Fruit fly (Drosophila melanogaster): ENCODE data around the gene CG3294.
A peak's percentile ranks its signal among the peaks of the same experiment; 100 is the strongest.

CG3294 gene

DNA sequence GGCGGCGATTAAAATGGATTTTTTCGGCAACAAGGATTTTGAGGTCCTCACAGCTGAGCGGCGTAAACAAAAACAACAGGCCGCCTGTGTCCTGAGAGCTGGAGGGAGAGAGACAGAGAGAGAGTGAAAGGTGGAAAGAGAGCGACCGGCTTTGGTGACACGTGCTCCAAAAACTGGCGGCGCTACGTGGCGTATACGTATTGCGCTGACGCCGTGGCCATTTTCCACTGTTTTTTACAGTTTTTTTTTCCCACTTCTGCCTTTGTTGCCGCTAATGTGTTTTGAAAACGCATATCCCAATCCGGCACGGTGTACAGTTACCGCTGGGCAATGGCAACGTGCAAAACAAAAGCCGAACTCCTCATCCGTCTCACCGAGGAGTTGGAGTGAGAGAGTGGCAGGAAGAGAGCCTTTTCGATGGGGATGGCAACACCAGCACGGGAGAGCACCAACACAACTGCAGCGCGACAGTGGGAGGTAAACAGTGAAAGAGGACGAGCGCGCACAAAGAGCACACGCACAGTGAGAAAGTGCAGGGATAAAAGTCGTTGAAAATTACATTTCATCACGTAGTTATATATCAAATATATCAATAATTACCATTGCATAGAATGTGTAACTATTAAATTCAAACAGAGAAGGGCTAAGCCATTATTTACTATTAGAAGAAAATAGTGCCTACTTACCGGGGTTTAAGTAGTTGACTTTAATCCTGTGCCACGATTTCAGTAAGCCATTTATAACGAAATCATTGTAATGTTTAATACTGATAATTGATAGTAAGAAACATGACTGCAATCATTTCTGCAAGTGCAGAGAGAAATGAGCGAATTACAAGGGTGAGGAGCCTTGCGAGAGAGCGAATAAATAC is 26.3 kb downstream of the CG3294 start (continued):
- peak; percentile 76 for TF ChIP-seq dsx (GFP tag; optimal IDR thresholded peaks at IDR 0.05; ENCODE audit: poor library complexity, severe bottlenecking)
- TF ChIP-seq CG8319 (GFP tag; optimal IDR thresholded peaks at IDR 0.05): peak; percentile 19
- peak; percentile 48 for TF ChIP-seq CG4318 (GFP tag; optimal IDR thresholded peaks at IDR 0.05)
- TF ChIP-seq achi (GFP tag; optimal IDR thresholded peaks at IDR 0.05): peak; percentile 74
- TF ChIP-seq Eip75B (GFP tag; optimal IDR thresholded peaks at IDR 0.05): peak; percentile 85
- peak; percentile 73 for TF ChIP-seq topi (GFP tag; optimal IDR thresholded peaks at IDR 0.05)
- TF ChIP-seq CG6276 (GFP tag; optimal IDR thresholded peaks at IDR 0.05): no peak
- peak; percentile 81 for TF ChIP-seq Met (GFP tag; optimal IDR thresholded peaks at IDR 0.05)
- peak; percentile 28 for TF ChIP-seq Lpt (GFP tag; optimal IDR thresholded peaks at IDR 0.05)
- TF ChIP-seq CG7368 (GFP tag; optimal IDR thresholded peaks at IDR 0.05): peak; percentile 53
- peak; percentile 82 for TF ChIP-seq CG32006 (GFP tag; optimal IDR thresholded peaks at IDR 0.05)
- TF ChIP-seq cyc (GFP tag; optimal IDR thresholded peaks at IDR 0.05): peak; percentile 71
- peak; percentile 63 to 88 for TF ChIP-seq salr (GFP tag; optimal IDR thresholded peaks at IDR 0.05)
- TF ChIP-seq lz (GFP tag; optimal IDR thresholded peaks at IDR 0.05): peak; percentile 77
- no peak for TF ChIP-seq ss (GFP tag; optimal IDR thresholded peaks at IDR 0.05)
- TF ChIP-seq vri (GFP tag; optimal IDR thresholded peaks at IDR 0.05): peak; percentile 67
- peak; percentile 71 for TF ChIP-seq Hr4 (GFP tag; optimal IDR thresholded peaks at IDR 0.05)

DNA sequence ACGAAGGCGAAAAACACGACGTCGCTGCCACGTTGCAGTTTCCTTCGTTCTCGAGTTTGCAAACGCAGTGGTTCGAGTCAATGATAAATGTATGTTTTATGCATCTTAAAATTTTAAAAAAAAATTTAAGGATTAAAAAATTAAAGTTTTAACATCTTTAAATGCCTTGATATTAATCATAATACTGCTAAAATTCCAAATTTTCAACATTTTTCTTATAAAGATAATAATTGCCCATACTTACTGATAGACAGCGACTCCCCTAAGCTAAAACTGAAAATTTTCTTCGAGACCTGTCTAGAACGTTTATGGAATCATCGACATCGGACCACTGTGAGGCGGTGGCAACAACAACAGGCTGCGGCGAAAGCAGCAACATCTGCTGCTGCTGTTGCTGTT is 27.0 kb downstream of the CG3294 start:
- peak; percentile 63 for TF ChIP-seq Sox102F (GFP tag; optimal IDR thresholded peaks at IDR 0.05)
- peak; percentile 81 for TF ChIP-seq net (GFP tag; optimal IDR thresholded peaks at IDR 0.05)
- TF ChIP-seq dac (GFP tag; optimal IDR thresholded peaks at IDR 0.05): peak; percentile 8
- TF ChIP-seq CG8632 (GFP tag; optimal IDR thresholded peaks at IDR 0.05): peak; percentile 66
- TF ChIP-seq topi (GFP tag; optimal IDR thresholded peaks at IDR 0.05): peak; percentile 75
- peak; percentile 49 for TF ChIP-seq cyc (GFP tag; optimal IDR thresholded peaks at IDR 0.05)
- peak; percentile 29 for TF ChIP-seq CG31627 (GFP tag; optimal IDR thresholded peaks at IDR 0.05)
- peak; percentile 57 for TF ChIP-seq CG4318 (GFP tag; optimal IDR thresholded peaks at IDR 0.05)
- TF ChIP-seq svp (GFP tag): peak; percentile 91
- TF ChIP-seq CG11902 (GFP tag; optimal IDR thresholded peaks at IDR 0.05): peak; percentile 22
- TF ChIP-seq CG11762 (GFP tag; optimal IDR thresholded peaks at IDR 0.05; ENCODE audit: insufficient read depth): peak; percentile 79
- TF ChIP-seq Ets21C (GFP tag; optimal IDR thresholded peaks at IDR 0.05): peak; percentile 57
- peak; percentile 27; the same call in 1 of the 2 replicates for TF ChIP-seq CG11294 (GFP tag; IDR thresholded peaks at IDR 0.05)
- TF ChIP-seq salr (GFP tag; optimal IDR thresholded peaks at IDR 0.05): peak; percentile 52 to 70
- TF ChIP-seq vri (GFP tag; optimal IDR thresholded peaks at IDR 0.05): peak; percentile 30
- peak; percentile 27 for TF ChIP-seq lz (GFP tag; optimal IDR thresholded peaks at IDR 0.05)
- peak; percentile 67; the same call in 2 of the 3 replicates for TF ChIP-seq eg (GFP tag; IDR thresholded peaks at IDR 0.05)
- TF ChIP-seq spab (GFP tag; optimal IDR thresholded peaks at IDR 0.05): peak; percentile 88
- peak; percentile 28 for TF ChIP-seq fd85E (GFP tag; optimal IDR thresholded peaks at IDR 0.05)
- TF ChIP-seq Eip93F (GFP tag; optimal IDR thresholded peaks at IDR 0.05): no peak
- TF ChIP-seq ss (GFP tag; optimal IDR thresholded peaks at IDR 0.05): peak; percentile 85 to 93
- TF ChIP-seq CG7368 (GFP tag; optimal IDR thresholded peaks at IDR 0.05): peak; percentile 56
- TF ChIP-seq CG9139 (GFP tag; optimal IDR thresholded peaks at IDR 0.05): peak; percentile 66
- TF ChIP-seq CG6808 (GFP tag; optimal IDR thresholded peaks at IDR 0.05): peak; percentile 89
- TF ChIP-seq Hr38 (GFP tag; optimal IDR thresholded peaks at IDR 0.05): no peak
- TF ChIP-seq CG6276 (GFP tag; optimal IDR thresholded peaks at IDR 0.05): peak; percentile 74
- peak; percentile 97 for TF ChIP-seq Eip78C (GFP tag)
- peak; percentile 56 for TF ChIP-seq CG10631 (GFP tag; optimal IDR thresholded peaks at IDR 0.05)
- peak; percentile 33 for TF ChIP-seq CG6854 (GFP tag; optimal IDR thresholded peaks at IDR 0.05)
- TF ChIP-seq acj6 (GFP tag; optimal IDR thresholded peaks at IDR 0.05): peak; percentile 60
- peak; percentile 40 for TF ChIP-seq CG6163 (GFP tag; IDR thresholded peaks at IDR 0.05)
- TF ChIP-seq Smox (GFP tag; optimal IDR thresholded peaks at IDR 0.05): peak; percentile 71
- peak; percentile 74 for TF ChIP-seq CG3919 (GFP tag; optimal IDR thresholded peaks at IDR 0.05)
- TF ChIP-seq Ets96B (tag; optimal IDR thresholded peaks at IDR 0.05): peak; percentile 87
- TF ChIP-seq pdm3 (GFP tag; optimal IDR thresholded peaks at IDR 0.05): peak; percentile 76
- peak; percentile 91 for TF ChIP-seq CG3032 (tag; optimal IDR thresholded peaks at IDR 0.05)
- peak; percentile 55 for TF ChIP-seq CG34406 (GFP tag; optimal IDR thresholded peaks at IDR 0.05)
- TF ChIP-seq CG8119 (GFP tag; IDR thresholded peaks at IDR 0.05): peak; percentile 78
- peak; percentile 76 for TF ChIP-seq Hr4 (GFP tag; optimal IDR thresholded peaks at IDR 0.05)
- peak; percentile 81 for TF ChIP-seq CG16779 (tag; optimal IDR thresholded peaks at IDR 0.05)
